Fruit fly (Drosophila melanogaster): ENCODE results near the gene spen.
A peak's percentile ranks its signal among the peaks of the same experiment; 100 is the strongest.

- TF ChIP-seq EcR (GFP tag; optimal IDR thresholded peaks at IDR 0.05) = peak; percentile 35
- peak; percentile 34 for TF ChIP-seq CG34367 (tag; optimal IDR thresholded peaks at IDR 0.05)
- peak; percentile 44 for TF ChIP-seq CG13204 (GFP tag; optimal IDR thresholded peaks at IDR 0.05)
- TF ChIP-seq CG8159 (tag; optimal IDR thresholded peaks at IDR 0.05) = no peak
- TF ChIP-seq CG15710 (tag; optimal IDR thresholded peaks at IDR 0.05) = peak; percentile 2
- no peak for TF ChIP-seq CG9948 (tag; optimal IDR thresholded peaks at IDR 0.05)
- peak; percentile 61 for TF ChIP-seq gl (tag; optimal IDR thresholded peaks at IDR 0.05)
- no peak for TF ChIP-seq rn (GFP tag; IDR thresholded peaks at IDR 0.05)
- TF ChIP-seq CG14655 (GFP tag; optimal IDR thresholded peaks at IDR 0.05) = peak; percentile 52
- peak; percentile 17 for TF ChIP-seq Pif1A (GFP tag; optimal IDR thresholded peaks at IDR 0.05)
- no peak for TF ChIP-seq CG32121 (GFP tag; IDR thresholded peaks at IDR 0.05)
- no peak for TF ChIP-seq CG17806 (tag; optimal IDR thresholded peaks at IDR 0.05)
- peak; percentile 79 for TF ChIP-seq Ets98B (GFP tag; IDR thresholded peaks at IDR 0.05)
These were observed 27.2 kb upstream of the spen start, which contains the start of gene Gs1 for dm6 chr2L:131466-132270.
